Fruit fly (Drosophila melanogaster) S2 (cell line): ENCODE data around the gene smp-30.
A peak's percentile ranks its signal among the peaks of the same experiment; 100 is the strongest.

Experiments used
- CG8478 ChIP-seq: fragments of >200 bp; optimal IDR thresholded peaks from 2 replicates; lab custom pipeline; 2018
- CTCF ChIP-seq, 2 experiments: fragments of >200 bp; optimal IDR thresholded peaks; 2 replicates each; lab custom pipeline; 2018

The smp-30 gene

dm6 chr3R:14754806-14755488 is 3.9 kb upstream of the smp-30 start:
- TF ChIP-seq CG8478 = no peak
- TF ChIP-seq CTCF (optimal IDR thresholded peaks at IDR 0.05; lab: Kevin White, UChicago) = no peak

- TF ChIP-seq CTCF (optimal IDR thresholded peaks at IDR 0.05; lab: Kevin White, UChicago) (no peak), CG8478 (no peak)
Observed at dm6 chr3R:14754360-14754759, 3.3 kb upstream of the smp-30 start, which contains the start of gene CG7362. CG7362 (minus strand) TSS chr3R:14754460.

dm6 chr3R:14749077-14749798 is 1.8 kb downstream of the smp-30 start:
- TF ChIP-seq CTCF (optimal IDR thresholded peaks at IDR 0.05; lab: Kevin White, UChicago) (no peak), CG8478 (no peak)

dm6 chr3R:14748323-14749076 is 2.5 kb downstream of the smp-30 start:
- TF ChIP-seq CTCF (optimal IDR thresholded peaks at IDR 0.05; lab: Kevin White, UChicago) (no peak), CG8478 (no peak)

- no peak for TF ChIP-seq CTCF (optimal IDR thresholded peaks at IDR 0.05; lab: Kevin White, UChicago)
- no peak for TF ChIP-seq CG8478
Observed at dm6 chr3R:14747915-14748314, 3.1 kb downstream of the smp-30 start.

dm6 chr3R:14747259-14747856 is 3.7 kb downstream of the smp-30 start:
- TF ChIP-seq CTCF (optimal IDR thresholded peaks at IDR 0.05; lab: Kevin White, UChicago) = no peak
- TF ChIP-seq CG8478 = no peak

- no peak for TF ChIP-seq CTCF (optimal IDR thresholded peaks at IDR 0.05; lab: Kevin White, UChicago)
- no peak for TF ChIP-seq CG8478
Observed at dm6 chr3R:14744339-14745129, 6.5 kb downstream of the smp-30 start.

- no peak for TF ChIP-seq CG8478
- no peak for TF ChIP-seq CTCF (optimal IDR thresholded peaks at IDR 0.05; lab: Kevin White, UChicago)
Observed at dm6 chr3R:14743418-14743817, 7.6 kb downstream of the smp-30 start.

- no peak for TF ChIP-seq CG8478
- TF ChIP-seq CTCF (optimal IDR thresholded peaks at IDR 0.05; lab: Kevin White, UChicago) = no peak
Observed at dm6 chr3R:14742928-14743327, 8.1 kb downstream of the smp-30 start.

dm6 chr3R:14742064-14742463 is 9.0 kb downstream of the smp-30 start:
- TF ChIP-seq CG8478 = no peak
- no peak for TF ChIP-seq CTCF (optimal IDR thresholded peaks at IDR 0.05; lab: Kevin White, UChicago)

dm6 chr3R:14741192-14741915 is 9.7 kb downstream of the smp-30 start, which contains the start of the genes eff and jvl:
eff (minus strand) TSS chr3R:14741319.
jvl (plus strand) TSS chr3R:14741582.
- TF ChIP-seq CTCF (optimal IDR thresholded peaks at IDR 0.05; lab: Kevin White, UChicago) (no peak), CG8478 (no peak)

- TF ChIP-seq CG8478 (no peak), CTCF (optimal IDR thresholded peaks at IDR 0.05; lab: Kevin White, UChicago) (peak; percentile 30 to 48)
Observed at dm6 chr3R:14740658-14741191, 10.3 kb downstream of the smp-30 start.

dm6 chr3R:14740253-14740522 is 10.9 kb downstream of the smp-30 start:
- TF ChIP-seq CTCF (optimal IDR thresholded peaks at IDR 0.05; lab: Kevin White, UChicago) (no peak), CG8478 (no peak)
